Worm (Caenorhabditis elegans) whole organism, late embryonic: ENCODE measurements around the gene C49F5.5.

ENCODE experiments used
- F13H6.1 ChIP-seq: sonication (generic microtip); optimal IDR thresholded peaks from 2 replicates; lab custom pipeline; 2016; ENCODE audit warnings: missing genetic modification characterization, missing compliant biosample characterization
- Y22D7AL.16 ChIP-seq: sonication (generic microtip); optimal IDR thresholded peaks from 2 replicates; lab custom pipeline; 2016; ENCODE audit warnings: missing genetic modification characterization, missing compliant biosample characterization
- ama-1 ChIP-seq: fragments of 150-350 bp; optimal IDR thresholded peaks from 2 replicates; lab custom pipeline; 2014
- ceh-14 ChIP-seq: sonication (generic microtip); optimal IDR thresholded peaks from 2 replicates; lab custom pipeline; 2016; ENCODE audit warnings: missing genotype, missing genetic modification characterization, missing compliant biosample characterization
- ceh-2 ChIP-seq: sonication (generic microtip); optimal IDR thresholded peaks from 2 replicates; lab custom pipeline; 2016; ENCODE audit warnings: missing genotype, missing genetic modification characterization, missing compliant biosample characterization
- ceh-22 ChIP-seq: sonication (generic microtip); optimal IDR thresholded peaks from 2 replicates; lab custom pipeline; 2017; ENCODE audit warnings: missing biosample characterization, missing genetic modification characterization
- ceh-9 ChIP-seq: sonication (generic microtip); optimal IDR thresholded peaks from 2 replicates; lab custom pipeline; 2016; ENCODE audit warnings: mild to moderate bottlenecking, missing genetic modification characterization, inconsistent platforms, missing compliant biosample characterization
- che-1 ChIP-seq: sonication (generic microtip); optimal IDR thresholded peaks from 2 replicates; lab custom pipeline; 2016; ENCODE audit warnings: mild to moderate bottlenecking, missing genetic modification characterization, missing compliant biosample characterization
- dve-1 ChIP-seq: sonication (generic microtip); optimal IDR thresholded peaks from 2 replicates; lab custom pipeline; 2017; ENCODE audit warnings: antibody characterized with exemption, mild to moderate bottlenecking, missing genetic modification characterization, missing compliant biosample characterization
- elt-2 ChIP-seq: sonication (generic microtip); optimal IDR thresholded peaks from 2 replicates; lab custom pipeline; 2016; ENCODE audit warnings: missing genetic modification reagents, missing genetic modification characterization, missing compliant biosample characterization
- elt-4 ChIP-seq: sonication (generic microtip); optimal IDR thresholded peaks from 2 replicates; lab custom pipeline; 2016; ENCODE audit warnings: missing genetic modification characterization, missing compliant biosample characterization
- ets-4 ChIP-seq: sonication (generic microtip); optimal IDR thresholded peaks from 2 replicates; lab custom pipeline; 2016; ENCODE audit warnings: missing genetic modification characterization, missing compliant biosample characterization
- eyg-1 ChIP-seq: sonication (generic microtip); optimal IDR thresholded peaks from 2 replicates; lab custom pipeline; 2016; ENCODE audit warnings: missing genotype, missing genetic modification characterization, missing compliant biosample characterization
- fax-1 ChIP-seq: sonication (generic microtip); optimal IDR thresholded peaks from 2 replicates; lab custom pipeline; 2016; ENCODE audit warnings: missing genotype, missing genetic modification characterization, missing compliant biosample characterization
- fkh-6 ChIP-seq: sonication (generic microtip); optimal IDR thresholded peaks from 2 replicates; lab custom pipeline; 2016; ENCODE audit warnings: missing genetic modification characterization, missing compliant biosample characterization
- hlh-8 ChIP-seq: sonication (generic microtip); optimal IDR thresholded peaks from 2 replicates; lab custom pipeline; 2016; ENCODE audit warnings: missing genotype, missing genetic modification characterization, missing compliant biosample characterization
- lim-6 ChIP-seq: sonication (generic microtip); optimal IDR thresholded peaks from 2 replicates; lab custom pipeline; 2016; ENCODE audit warnings: missing genetic modification characterization, missing compliant biosample characterization
- lin-11 ChIP-seq: fragments of 200-800 bp; sonication (Bioruptor generic); optimal IDR thresholded peaks from 2 replicates; lab custom pipeline; 2018; ENCODE audit warnings: mild to moderate bottlenecking, missing genetic modification characterization, missing compliant biosample characterization
- madf-2 ChIP-seq: sonication (generic microtip); optimal IDR thresholded peaks from 2 replicates; lab custom pipeline; 2017; ENCODE audit warnings: missing genetic modification characterization, missing compliant biosample characterization
- mec-3 ChIP-seq: sonication (generic microtip); optimal IDR thresholded peaks from 2 replicates; lab custom pipeline; 2016; ENCODE audit warnings: borderline replicate concordance, missing genetic modification characterization, missing compliant biosample characterization
- nhr-11 ChIP-seq: fragments of 150-350 bp; optimal IDR thresholded peaks from 2 replicates; lab custom pipeline; 2014; ENCODE audit warnings: missing biosample characterization, missing genetic modification characterization
- nhr-232 ChIP-seq: sonication (generic microtip); optimal IDR thresholded peaks from 2 replicates; lab custom pipeline; 2016; ENCODE audit warnings: missing genetic modification characterization, missing compliant biosample characterization
- npax-4 ChIP-seq: sonication (generic microtip); optimal IDR thresholded peaks from 2 replicates; lab custom pipeline; 2016; ENCODE audit warnings: missing genetic modification characterization, missing compliant biosample characterization
- odd-2 ChIP-seq: sonication (generic microtip); optimal IDR thresholded peaks from 2 replicates; lab custom pipeline; 2017; ENCODE audit warnings: antibody characterized with exemption, mild to moderate bottlenecking, missing genetic modification characterization, missing compliant biosample characterization
- pag-3 ChIP-seq: sonication (generic microtip); optimal IDR thresholded peaks from 2 replicates; lab custom pipeline; 2016; ENCODE audit warnings: missing compliant biosample characterization, missing genetic modification characterization, borderline replicate concordance
- pat-9 ChIP-seq: fragments of 200-800 bp; sonication (Bioruptor generic); optimal IDR thresholded peaks from 2 replicates; lab custom pipeline; 2018; ENCODE audit warnings: mild to moderate bottlenecking, missing genetic modification characterization, moderate library complexity, missing compliant biosample characterization
- pax-1 ChIP-seq: fragments of 150-350 bp; optimal IDR thresholded peaks from 2 replicates; lab custom pipeline; 2014; ENCODE audit warnings: missing biosample characterization, missing genetic modification characterization
- pha-2 ChIP-seq: sonication (generic microtip); optimal IDR thresholded peaks from 2 replicates; lab custom pipeline; 2017; ENCODE audit warnings: mild to moderate bottlenecking, missing genetic modification characterization, missing compliant biosample characterization
- pha-4 ChIP-seq: fragments of 150-350 bp; optimal IDR thresholded peaks from 2 replicates; lab custom pipeline; 2018; ENCODE audit warnings: missing biosample characterization, missing genetic modification reagents, missing genetic modification characterization
- pqm-1 ChIP-seq: sonication (generic microtip); optimal IDR thresholded peaks from 2 replicates; lab custom pipeline; 2016; ENCODE audit warnings: missing genetic modification characterization, missing compliant biosample characterization
- ref-2 ChIP-seq: sonication (generic microtip); optimal IDR thresholded peaks from 2 replicates; lab custom pipeline; 2016; ENCODE audit warnings: missing genetic modification characterization, missing compliant biosample characterization
- syd-9 ChIP-seq: sonication (generic microtip); optimal IDR thresholded peaks from 2 replicates; lab custom pipeline; 2016; ENCODE audit warnings: mild to moderate bottlenecking, missing genetic modification characterization, moderate library complexity, missing compliant biosample characterization
- tbx-2 ChIP-seq: sonication (generic microtip); optimal IDR thresholded peaks from 2 replicates; lab custom pipeline; 2016; ENCODE audit warnings: missing genetic modification characterization, missing compliant biosample characterization
- tbx-7 ChIP-seq: sonication (generic microtip); optimal IDR thresholded peaks from 2 replicates; lab custom pipeline; 2016; ENCODE audit warnings: missing genotype, missing genetic modification characterization, missing compliant biosample characterization
- ttx-3 ChIP-seq: sonication (generic microtip); optimal IDR thresholded peaks from 2 replicates; lab custom pipeline; 2016; ENCODE audit warnings: missing genetic modification reagents, missing genetic modification characterization, missing compliant biosample characterization
- ztf-16 ChIP-seq: sonication (generic microtip); optimal IDR thresholded peaks from 2 replicates; lab custom pipeline; 2017; ENCODE audit warnings: missing genetic modification characterization, missing compliant biosample characterization

The C49F5.5 gene

ce11 chrX:12022496-12022895 lies 36.5 kb downstream of the C49F5.5 start:
- no peak for TF ChIP-seq ttx-3 (tag; lab: Kevin White, UChicago)
- TF ChIP-seq ama-1 (lab: Kevin White, UChicago), result no peak
- TF ChIP-seq pag-3 (tag; lab: Kevin White, UChicago), result no peak
- TF ChIP-seq dve-1 (tag; lab: Kevin White, UChicago), result no peak
- TF ChIP-seq Y22D7AL.16 (tag; lab: Kevin White, UChicago), result no peak
- no peak for TF ChIP-seq nhr-232 (tag; lab: Kevin White, UChicago)
- TF ChIP-seq odd-2 (tag; lab: Kevin White, UChicago), result no peak
- TF ChIP-seq ceh-22 (tag; lab: Kevin White, UChicago), result no peak

- TF ChIP-seq mec-3 (tag; lab: Kevin White, UChicago), result no peak
- TF ChIP-seq ceh-14, result no peak
- TF ChIP-seq ztf-16 (tag; lab: Kevin White, UChicago), result no peak
- no peak for TF ChIP-seq ceh-9
- TF ChIP-seq ref-2 (tag; lab: Kevin White, UChicago), result no peak
- TF ChIP-seq fkh-6 (tag; lab: Kevin White, UChicago), result no peak
- TF ChIP-seq madf-2 (tag; lab: Kevin White, UChicago), result no peak
- TF ChIP-seq nhr-11 (tag; lab: Kevin White, UChicago), result no peak
- TF ChIP-seq elt-2 (tag; lab: Kevin White, UChicago), result no peak
- TF ChIP-seq syd-9, result no peak
- no peak for TF ChIP-seq ama-1 (lab: Kevin White, UChicago)
- no peak for TF ChIP-seq fax-1 (tag; lab: Kevin White, UChicago)
These were observed 39.2 kb downstream of the C49F5.5 start, which contains the start of gene B0198.2 for ce11 chrX:12025070-12025789. Gene B0198.2, plus strand, starts transcription at chrX:12025739.

ce11 chrX:12033937-12034336 lies 48.0 kb downstream of the C49F5.5 start, which contains the start of gene tsp-20:
Gene tsp-20, minus strand, starts transcription at chrX:12034037.
- TF ChIP-seq eyg-1 (tag; lab: Kevin White, UChicago) (no peak), lin-11 (no peak), dve-1 (tag; lab: Kevin White, UChicago) (no peak), ets-4 (tag; lab: Kevin White, UChicago) (no peak), pqm-1 (tag; lab: Kevin White, UChicago) (no peak), hlh-8 (tag; lab: Kevin White, UChicago) (no peak), F13H6.1 (tag; lab: Kevin White, UChicago) (no peak), pha-4 (tag; lab: Kevin White, UChicago) (no peak), pat-9 (tag; lab: Kevin White, UChicago) (no peak), npax-4 (no peak), tbx-7 (no peak), che-1 (tag; lab: Kevin White, UChicago) (no peak), pax-1 (no peak), Y22D7AL.16 (tag; lab: Kevin White, UChicago) (no peak)

- TF ChIP-seq eyg-1 (tag; lab: Kevin White, UChicago), result no peak
- no peak for TF ChIP-seq tbx-2
- no peak for TF ChIP-seq pax-1
- no peak for TF ChIP-seq lim-6
- TF ChIP-seq odd-2 (tag; lab: Kevin White, UChicago), result no peak
- TF ChIP-seq elt-2 (tag; lab: Kevin White, UChicago), result no peak
- no peak for TF ChIP-seq pha-2
- TF ChIP-seq pha-4 (tag; lab: Kevin White, UChicago), result no peak
- TF ChIP-seq ceh-2, result no peak
- no peak for TF ChIP-seq syd-9
- no peak for TF ChIP-seq elt-4
These were observed 48.7 kb downstream of the C49F5.5 start for ce11 chrX:12034661-12035060.
